Fruit fly (Drosophila melanogaster) whole organism, prepupa: Measurements from ENCODE around the gene Ldsdh1.

ENCODE experiments used
- CG31627 ChIP-seq: fragments of 200-800 bp; sonication (Bioruptor generic); optimal IDR thresholded peaks from 3 replicates; lab custom pipeline; 2016; ENCODE audit warnings: missing biosample characterization, missing genetic modification characterization
- Hr38 ChIP-seq: sonication (Bioruptor generic); optimal IDR thresholded peaks from 2 replicates; lab custom pipeline; 2016; ENCODE audit warnings: missing biosample characterization, missing genetic modification characterization
- Hr39 ChIP-seq: fragments of 200-800 bp; sonication (Bioruptor generic); optimal IDR thresholded peaks from 2 replicates; lab custom pipeline; 2016; ENCODE audit warnings: missing biosample characterization, missing genetic modification characterization
- esn ChIP-seq: fragments of 200-800 bp; sonication (Bioruptor generic); optimal IDR thresholded peaks from 2 replicates; lab custom pipeline; 2016; ENCODE audit warnings: missing biosample characterization, mild to moderate bottlenecking, missing genetic modification characterization, moderate library complexity

- TF ChIP-seq CG31627 (GFP tag; lab: Kevin White, UChicago) (no peak), Hr39 (GFP tag; lab: Kevin White, UChicago) (no peak), esn (GFP tag; lab: Kevin White, UChicago) (no peak), Hr38 (GFP tag; lab: Kevin White, UChicago) (no peak)
These were observed 21.1 kb downstream of the Ldsdh1 start for dm6 chrX:8060148-8060920.
